Fruit fly (Drosophila melanogaster): ENCODE measurements around the gene Seipin.

DNA sequence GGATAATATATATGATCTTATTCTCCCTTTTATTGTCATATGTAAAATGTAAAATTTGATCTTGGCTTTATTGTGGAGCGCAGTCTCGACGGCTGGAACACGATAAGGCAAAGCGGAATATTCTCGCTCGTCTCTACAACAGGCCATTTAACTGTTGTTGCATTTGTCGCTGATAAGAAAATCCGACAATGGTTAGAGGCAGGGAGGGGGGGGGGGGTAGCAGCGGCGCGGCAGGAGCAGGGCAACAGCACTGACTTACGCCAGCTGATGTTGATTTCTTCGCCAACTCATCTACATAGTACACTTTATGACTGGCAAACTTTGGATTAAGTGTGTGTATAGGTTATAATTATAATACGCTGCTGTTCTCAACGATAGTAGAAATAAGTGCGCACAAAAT lies 42.2 kb downstream of the Seipin start:
- TF ChIP-seq CG8478 (optimal IDR thresholded peaks at IDR 0.05) (no peak), CTCF (optimal IDR thresholded peaks at IDR 0.05) (no peak)

All from S2 (cell line).